Fruit fly (Drosophila melanogaster) whole organism, prepupa: ENCODE data around the gene CG15771.

ENCODE experiments used
- Blimp-1 ChIP-seq: fragments of 200-800 bp; sonication (Bioruptor generic); optimal IDR thresholded peaks from 3 replicates; lab custom pipeline; 2017; ENCODE audit warnings: missing biosample characterization, missing genetic modification characterization, mild to moderate bottlenecking, moderate library complexity, missing genetic modification reagents
- CG10631 ChIP-seq: fragments of 200-800 bp; sonication (Bioruptor generic); optimal IDR thresholded peaks from 2 replicates; lab custom pipeline; 2016; ENCODE audit warnings: missing biosample characterization, missing genetic modification characterization
- CG10669 ChIP-seq: fragments of 200-800 bp; sonication (Bioruptor generic); optimal IDR thresholded peaks from 3 replicates; lab custom pipeline; 2018; ENCODE audit warnings: missing biosample characterization, mild to moderate bottlenecking, missing genetic modification characterization, moderate library complexity
- CG11762 ChIP-seq: fragments of 200-800 bp; sonication (Bioruptor generic); optimal IDR thresholded peaks from 3 replicates; lab custom pipeline; 2016; ENCODE audit warnings: missing biosample characterization, missing genetic modification characterization; ENCODE audit not compliant: insufficient read depth
- CG11902 ChIP-seq: fragments of 200-800 bp; sonication (Bioruptor generic); optimal IDR thresholded peaks from 3 replicates; lab custom pipeline; 2016; ENCODE audit warnings: missing biosample characterization, missing genetic modification characterization
- CG1621 ChIP-seq: fragments of 200-800 bp; sonication (Bioruptor generic); optimal IDR thresholded peaks from 3 replicates; lab custom pipeline; 2018; ENCODE audit warnings: missing biosample characterization, mild to moderate bottlenecking, missing genetic modification characterization
- CG16779 ChIP-seq: fragments of 200-800 bp; sonication (Bioruptor generic); optimal IDR thresholded peaks from 3 replicates; lab custom pipeline; 2017; ENCODE audit warnings: missing biosample characterization, mild to moderate bottlenecking, missing genetic modification characterization
- CG3032 ChIP-seq: fragments of 200-800 bp; optimal IDR thresholded peaks from 2 replicates; lab custom pipeline; 2019; ENCODE audit warnings: missing biosample characterization, mild to moderate bottlenecking, missing genetic modification characterization, moderate library complexity
- CG31627 ChIP-seq: fragments of 200-800 bp; sonication (Bioruptor generic); optimal IDR thresholded peaks from 3 replicates; lab custom pipeline; 2016; ENCODE audit warnings: missing biosample characterization, missing genetic modification characterization
- CG32006 ChIP-seq: fragments of 200-800 bp; sonication (Bioruptor generic); optimal IDR thresholded peaks from 3 replicates; lab custom pipeline; 2017; ENCODE audit warnings: missing biosample characterization, mild to moderate bottlenecking, missing genetic modification characterization
- CG34406 ChIP-seq: fragments of 200-800 bp; sonication (Bioruptor generic); optimal IDR thresholded peaks from 3 replicates; lab custom pipeline; 2016; ENCODE audit warnings: missing biosample characterization, missing genetic modification characterization
- CG3919 ChIP-seq: fragments of 200-800 bp; sonication (Bioruptor generic); optimal IDR thresholded peaks from 3 replicates; lab custom pipeline; 2016; ENCODE audit warnings: missing biosample characterization, missing genetic modification characterization
- CG4318 ChIP-seq: fragments of 200-800 bp; sonication (Bioruptor generic); optimal IDR thresholded peaks from 3 replicates; lab custom pipeline; 2017; ENCODE audit warnings: missing biosample characterization, mild to moderate bottlenecking, missing genetic modification characterization
- CG6808 ChIP-seq: fragments of 200-800 bp; sonication (Bioruptor generic); optimal IDR thresholded peaks from 3 replicates; lab custom pipeline; 2017; ENCODE audit warnings: missing biosample characterization, missing genetic modification characterization, mild to moderate bottlenecking, moderate library complexity, missing genetic modification reagents
- CG6854 ChIP-seq: fragments of 200-800 bp; sonication (Bioruptor generic); optimal IDR thresholded peaks from 2 replicates; lab custom pipeline; 2017; ENCODE audit warnings: missing biosample characterization, mild to moderate bottlenecking, missing genetic modification characterization
- CG8119 ChIP-seq: fragments of 200-800 bp; sonication (Bioruptor generic); IDR thresholded peaks from 3 replicates; pipeline ENCODE4 v1.3.6; 2022; ENCODE audit warnings: missing biosample characterization, missing genetic modification characterization
- CG8319 ChIP-seq: fragments of 200-800 bp; sonication (Bioruptor generic); optimal IDR thresholded peaks from 3 replicates; lab custom pipeline; 2016; ENCODE audit warnings: missing biosample characterization, missing genetic modification characterization
- CG9139 ChIP-seq: fragments of 200-800 bp; sonication (Bioruptor generic); optimal IDR thresholded peaks from 3 replicates; lab custom pipeline; 2017; ENCODE audit warnings: missing biosample characterization, mild to moderate bottlenecking, missing genetic modification characterization
- Eip75B ChIP-seq: fragments of 200-800 bp; sonication (Bioruptor generic); optimal IDR thresholded peaks from 3 replicates; lab custom pipeline; 2016; ENCODE audit warnings: missing biosample characterization, missing genetic modification characterization
- Eip78C ChIP-seq: fragments of 200-800 bp; sonication (Bioruptor generic); peaks from one replicate; lab custom pipeline; 2016; ENCODE audit warnings: missing biosample characterization, missing genetic modification characterization
- Eip93F ChIP-seq: fragments of 200-800 bp; sonication (Bioruptor generic); optimal IDR thresholded peaks from 2 replicates; lab custom pipeline; 2016; ENCODE audit warnings: missing biosample characterization, mild to moderate bottlenecking, missing genetic modification characterization
- Ets21C ChIP-seq: fragments of 200-800 bp; sonication (Bioruptor generic); optimal IDR thresholded peaks from 3 replicates; lab custom pipeline; 2016; ENCODE audit warnings: missing biosample characterization, missing genetic modification characterization
- Ets96B ChIP-seq: fragments of 200-800 bp; optimal IDR thresholded peaks from 2 replicates; lab custom pipeline; 2019; ENCODE audit warnings: missing biosample characterization, mild to moderate bottlenecking, missing genetic modification characterization, moderate library complexity
- Gug ChIP-seq: fragments of 200-800 bp; sonication (Bioruptor generic); IDR thresholded peaks from 2 replicates; pipeline ENCODE4 v1.3.6; 2022; ENCODE audit warnings: missing biosample characterization, missing genetic modification characterization
- Hr38 ChIP-seq: sonication (Bioruptor generic); optimal IDR thresholded peaks from 2 replicates; lab custom pipeline; 2016; ENCODE audit warnings: missing biosample characterization, missing genetic modification characterization
- Hr39 ChIP-seq: fragments of 200-800 bp; sonication (Bioruptor generic); optimal IDR thresholded peaks from 2 replicates; lab custom pipeline; 2016; ENCODE audit warnings: missing biosample characterization, missing genetic modification characterization
- Lpt ChIP-seq: fragments of 200-800 bp; sonication (Bioruptor generic); optimal IDR thresholded peaks from 3 replicates; lab custom pipeline; 2016; ENCODE audit warnings: missing biosample characterization, missing genetic modification characterization
- Met ChIP-seq: fragments of 200-800 bp; sonication (Bioruptor generic); optimal IDR thresholded peaks from 3 replicates; lab custom pipeline; 2016; ENCODE audit warnings: missing biosample characterization, missing genetic modification characterization
- OdsH ChIP-seq: fragments of 200-800 bp; sonication (Bioruptor generic); optimal IDR thresholded peaks from 3 replicates; lab custom pipeline; 2016; ENCODE audit warnings: missing biosample characterization, missing genetic modification characterization
- Smox ChIP-seq: fragments of 200-800 bp; sonication (Bioruptor generic); optimal IDR thresholded peaks from 3 replicates; lab custom pipeline; 2016; ENCODE audit warnings: missing biosample characterization, missing genetic modification characterization
- Sox102F ChIP-seq: fragments of 200-800 bp; sonication (Bioruptor generic); optimal IDR thresholded peaks from 2 replicates; lab custom pipeline; 2016; ENCODE audit warnings: missing biosample characterization, mild to moderate bottlenecking, missing genetic modification characterization
- Sox14 ChIP-seq: fragments of 200-800 bp; sonication (Bioruptor generic); optimal IDR thresholded peaks from 3 replicates; lab custom pipeline; 2016; ENCODE audit warnings: missing biosample characterization, missing genetic modification characterization
- achi ChIP-seq: fragments of 200-800 bp; sonication (Bioruptor generic); optimal IDR thresholded peaks from 3 replicates; lab custom pipeline; 2016; ENCODE audit warnings: missing biosample characterization, missing genetic modification characterization
- acj6 ChIP-seq: fragments of 200-800 bp; sonication (Bioruptor generic); optimal IDR thresholded peaks from 3 replicates; lab custom pipeline; 2016; ENCODE audit warnings: missing biosample characterization, missing genetic modification characterization
- cyc ChIP-seq: fragments of 200-800 bp; sonication (Bioruptor generic); optimal IDR thresholded peaks from 3 replicates; lab custom pipeline; 2016; ENCODE audit warnings: missing biosample characterization, missing genetic modification characterization
- dac ChIP-seq: fragments of 200-800 bp; sonication (Bioruptor generic); optimal IDR thresholded peaks from 2 replicates; lab custom pipeline; 2017; ENCODE audit warnings: missing biosample characterization, mild to moderate bottlenecking, missing genetic modification characterization
- dsx ChIP-seq: fragments of 200-800 bp; optimal IDR thresholded peaks from 3 replicates; lab custom pipeline; 2019; ENCODE audit warnings: missing biosample characterization, mild to moderate bottlenecking, missing genetic modification characterization, moderate library complexity; ENCODE audit not compliant: poor library complexity, severe bottlenecking
- eg ChIP-seq: fragments of 200-800 bp; sonication (Bioruptor generic); IDR thresholded peaks from 3 replicates; pipeline ENCODE4 v1.3.6; 2022; ENCODE audit warnings: missing biosample characterization, missing genetic modification characterization
- esn ChIP-seq: fragments of 200-800 bp; sonication (Bioruptor generic); optimal IDR thresholded peaks from 2 replicates; lab custom pipeline; 2016; ENCODE audit warnings: missing biosample characterization, mild to moderate bottlenecking, missing genetic modification characterization, moderate library complexity
- fd59A ChIP-seq: fragments of 200-800 bp; sonication (Bioruptor generic); optimal IDR thresholded peaks from 2 replicates; lab custom pipeline; 2017; ENCODE audit warnings: missing biosample characterization, mild to moderate bottlenecking, missing genetic modification characterization, missing genetic modification reagents
- fkh ChIP-seq: fragments of 200-800 bp; sonication (Bioruptor generic); optimal IDR thresholded peaks from 3 replicates; lab custom pipeline; 2017; ENCODE audit warnings: missing biosample characterization, mild to moderate bottlenecking, missing genetic modification characterization, moderate library complexity
- lz ChIP-seq: fragments of 200-800 bp; sonication (Bioruptor generic); optimal IDR thresholded peaks from 3 replicates; lab custom pipeline; 2016; ENCODE audit warnings: missing biosample characterization, missing genetic modification characterization
- net ChIP-seq: fragments of 200-800 bp; sonication (Bioruptor generic); optimal IDR thresholded peaks from 3 replicates; lab custom pipeline; 2016; ENCODE audit warnings: missing biosample characterization, missing genetic modification characterization
- pdm3 ChIP-seq: fragments of 200-800 bp; sonication (Bioruptor generic); optimal IDR thresholded peaks from 3 replicates; lab custom pipeline; 2016; ENCODE audit warnings: missing biosample characterization, missing genetic modification characterization
- salr ChIP-seq, 2 experiments: fragments of 200-800 bp; sonication (Bioruptor generic); optimal IDR thresholded peaks; 3 replicates each; lab custom pipeline; 2016 to 2018; ENCODE audit warnings: missing biosample characterization in 2 of 2, missing genetic modification characterization in 2 of 2, mild to moderate bottlenecking in 1 of 2
- spab ChIP-seq: fragments of 200-800 bp; sonication (Bioruptor generic); optimal IDR thresholded peaks from 2 replicates; lab custom pipeline; 2017; ENCODE audit warnings: missing biosample characterization, mild to moderate bottlenecking, missing genetic modification characterization, missing genetic modification reagents
- svp ChIP-seq: fragments of 200-800 bp; sonication (Bioruptor generic); peaks from one replicate; lab custom pipeline; 2016; ENCODE audit warnings: missing biosample characterization, missing genetic modification characterization
- topi ChIP-seq: fragments of 200-800 bp; sonication (Bioruptor generic); optimal IDR thresholded peaks from 3 replicates; lab custom pipeline; 2016; ENCODE audit warnings: missing biosample characterization, missing genetic modification characterization
- vri ChIP-seq: fragments of 200-800 bp; sonication (Bioruptor generic); optimal IDR thresholded peaks from 3 replicates; lab custom pipeline; 2016; ENCODE audit warnings: missing biosample characterization, mild to moderate bottlenecking, missing genetic modification characterization

CG15771 gene

DNA sequence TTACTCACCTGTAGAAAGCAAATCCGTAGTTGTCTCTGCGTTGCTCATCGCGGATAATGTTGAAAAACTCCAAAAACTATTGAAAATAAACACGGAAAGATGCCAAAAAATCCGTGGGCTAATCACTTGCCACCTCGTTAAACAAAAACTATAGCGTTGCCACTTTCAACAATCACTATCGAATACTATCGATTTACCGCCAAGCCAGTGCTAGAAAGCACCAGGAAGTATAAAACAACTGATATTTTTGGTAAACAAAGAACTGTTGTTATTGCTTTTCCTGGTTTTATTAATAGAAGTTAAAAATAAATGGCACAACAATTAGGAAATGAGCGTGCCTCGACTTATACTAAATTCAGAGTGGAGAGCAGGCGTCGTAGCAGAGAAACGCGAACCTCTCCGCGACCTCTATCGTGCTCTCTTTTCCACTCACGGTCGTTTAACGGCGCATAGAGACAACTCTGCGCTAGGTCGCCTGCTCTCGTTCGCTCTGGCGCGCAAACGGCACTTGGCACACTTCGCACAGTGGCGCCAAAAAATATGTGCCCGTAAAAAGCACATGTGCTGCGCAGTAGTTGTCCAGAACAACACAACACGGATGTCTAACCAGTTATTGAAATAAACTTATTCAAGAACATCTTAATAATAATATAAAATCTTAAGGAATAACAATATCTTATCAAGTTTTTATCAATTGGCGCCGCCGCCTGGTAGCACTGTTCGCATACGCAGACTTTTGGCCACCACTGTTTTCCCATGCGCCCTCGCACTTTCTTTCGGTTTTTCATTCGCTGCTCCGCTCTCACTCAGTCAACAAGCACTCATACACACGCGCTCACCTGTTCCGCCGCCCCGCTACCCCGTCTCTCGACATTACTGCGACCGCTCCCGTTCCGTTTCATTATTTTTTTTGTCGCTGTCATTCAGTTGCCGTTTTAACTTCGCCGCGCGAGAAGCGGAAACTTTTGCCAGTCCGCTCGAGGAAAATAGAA is at the start of gene CG15771, which contains the start of gene lin-52:
CG15771 (plus strand) TSS at position 738 of the 992 bp plus-strand sequence.
lin-52 (minus strand) TSS at position 122 of the 992 bp plus-strand sequence.
- peak; percentile 94 for TF ChIP-seq CG3919
- TF ChIP-seq Gug, result peak; percentile 95
- TF ChIP-seq Eip78C (GFP tag; lab: Kevin White, UChicago), result peak; percentile 98
- peak; percentile 96 for TF ChIP-seq CG6854 (GFP tag; lab: Kevin White, UChicago)
- TF ChIP-seq Ets96B (tag; lab: Kevin White, UChicago), result peak; percentile 93
- TF ChIP-seq fd59A (GFP tag; lab: Kevin White, UChicago), result peak; percentile 94
- peak; percentile 95 for TF ChIP-seq CG10631 (GFP tag; lab: Kevin White, UChicago)
- TF ChIP-seq CG31627, result peak; percentile 92
- TF ChIP-seq vri (GFP tag; lab: Kevin White, UChicago), result peak; percentile 91
- peak; percentile 88 for TF ChIP-seq Hr39
- peak; percentile 97 for TF ChIP-seq svp
- TF ChIP-seq CG32006 (GFP tag; lab: Kevin White, UChicago), result peak; percentile 97
- peak; percentile 95 for TF ChIP-seq eg
- peak; percentile 95 for TF ChIP-seq CG11762
- peak; percentile 98 for TF ChIP-seq CG6808
- peak; percentile 16 for TF ChIP-seq Hr38 (GFP tag; lab: Kevin White, UChicago)
- peak; percentile 96 for TF ChIP-seq OdsH (GFP tag; lab: Kevin White, UChicago)
- TF ChIP-seq Ets21C, result peak; percentile 86
- TF ChIP-seq Eip75B, result peak; percentile 94
- peak; percentile 89 for TF ChIP-seq CG11902 (GFP tag; lab: Kevin White, UChicago)
- TF ChIP-seq dsx (GFP tag; lab: Kevin White, UChicago), result peak; percentile 92
- TF ChIP-seq Smox (GFP tag; lab: Kevin White, UChicago), result peak; percentile 93
- peak; percentile 94 for TF ChIP-seq CG34406 (GFP tag; lab: Kevin White, UChicago)
- TF ChIP-seq achi, result peak; percentile 95
- peak; percentile 91 for TF ChIP-seq Sox14 (GFP tag; lab: Kevin White, UChicago)
- TF ChIP-seq spab (GFP tag; lab: Kevin White, UChicago), result peak; percentile 93
- peak; percentile 96 for TF ChIP-seq esn (GFP tag; lab: Kevin White, UChicago)
- peak; percentile 95 for TF ChIP-seq net
- peak; percentile 88 for TF ChIP-seq CG8319 (GFP tag; lab: Kevin White, UChicago)
- peak; percentile 96 for TF ChIP-seq acj6 (GFP tag; lab: Kevin White, UChicago)
- peak; percentile 92 for TF ChIP-seq Blimp-1
- peak; percentile 96 for TF ChIP-seq dac (GFP tag; lab: Kevin White, UChicago)
- TF ChIP-seq lz (GFP tag; lab: Kevin White, UChicago), result peak; percentile 95
- TF ChIP-seq CG9139 (GFP tag; lab: Kevin White, UChicago), result peak; percentile 95
- peak; percentile 94 for TF ChIP-seq Sox102F (GFP tag; lab: Kevin White, UChicago)
- peak; percentile 96 for TF ChIP-seq Met
- TF ChIP-seq cyc (GFP tag; lab: Kevin White, UChicago), result peak; percentile 92
- peak; percentile 83 to 92 for TF ChIP-seq salr (GFP tag; optimal IDR thresholded peaks at IDR 0.05; lab: Kevin White, UChicago)
- peak; percentile 83 for TF ChIP-seq CG1621 (tag; lab: Kevin White, UChicago)
- TF ChIP-seq CG3032, result peak; percentile 96
- TF ChIP-seq topi, result peak; percentile 93
- TF ChIP-seq CG10669 (GFP tag; lab: Kevin White, UChicago), result peak; percentile 95
- TF ChIP-seq pdm3 (GFP tag; lab: Kevin White, UChicago), result peak; percentile 96
- peak; percentile 94 for TF ChIP-seq CG4318 (GFP tag; lab: Kevin White, UChicago)
- TF ChIP-seq Lpt (GFP tag; lab: Kevin White, UChicago), result peak; percentile 94
- TF ChIP-seq CG16779, result peak; percentile 93
- TF ChIP-seq Eip93F (GFP tag; lab: Kevin White, UChicago), result peak; percentile 94
- TF ChIP-seq CG8119 (GFP tag; lab: Robert Waterston, UW), result peak; percentile 98
- TF ChIP-seq fkh (GFP tag; lab: Kevin White, UChicago), result peak; percentile 98
